Fruit fly (Drosophila melanogaster): Measurements from ENCODE around the gene wek.

DNA sequence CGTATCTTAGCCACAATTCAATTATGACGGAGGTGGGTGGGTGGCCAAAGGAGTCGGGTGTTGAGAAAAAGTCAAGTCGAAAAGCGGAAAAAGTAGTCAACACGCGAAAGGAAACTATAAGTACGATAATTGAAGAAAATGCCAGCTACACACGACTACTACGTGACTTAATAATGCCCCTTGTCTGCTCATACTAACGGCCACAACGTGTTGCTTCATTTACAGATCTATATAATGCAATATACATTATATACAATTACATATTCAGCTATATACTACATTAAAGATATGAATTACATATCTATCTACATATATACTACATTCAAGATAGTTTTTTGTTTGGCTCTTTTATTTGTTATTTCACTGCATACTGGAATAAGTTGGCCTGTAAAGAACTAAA, 4.9 kb upstream of the wek start, which contains the start of gene CG31826:
- TF ChIP-seq Pif1A (GFP tag; optimal IDR thresholded peaks at IDR 0.05) (no peak), CG15710 (tag; optimal IDR thresholded peaks at IDR 0.05) (no peak), CG32121 (GFP tag; IDR thresholded peaks at IDR 0.05) (no peak), CG14655 (GFP tag; optimal IDR thresholded peaks at IDR 0.05) (no peak), CG13204 (GFP tag; optimal IDR thresholded peaks at IDR 0.05) (no peak), rn (GFP tag; IDR thresholded peaks at IDR 0.05) (no peak), EcR (GFP tag; optimal IDR thresholded peaks at IDR 0.05) (no peak), Pif1B (GFP tag; optimal IDR thresholded peaks at IDR 0.05) (no peak), Snoo (tag; optimal IDR thresholded peaks at IDR 0.05) (no peak)

Measured in whole organism, pupa.